Worm (Caenorhabditis elegans) whole organism, L4 larva: ENCODE data around the gene cdc-48.1.
A peak's percentile ranks its signal among the peaks of the same experiment; 100 is the strongest.

Experiments used
- F26F4.8 ChIP-seq: fragments of 200-800 bp; sonication (Bioruptor generic); conservative IDR thresholded peaks from 2 replicates; pipeline ENCODE4 v1.3.6; 2022; ENCODE audit warnings: missing genetic modification characterization, missing compliant biosample characterization
- T20F7.1 ChIP-seq: fragments of 200-800 bp; sonication (Bioruptor generic); optimal IDR thresholded peaks from 2 replicates; lab custom pipeline; 2018; ENCODE audit warnings: mild to moderate bottlenecking, missing genetic modification characterization, missing compliant biosample characterization
- T26A8.4 ChIP-seq: fragments of 200-800 bp; sonication (Bioruptor generic); IDR thresholded peaks from 2 replicates; pipeline ENCODE4 v1.3.6; 2022; ENCODE audit warnings: missing genetic modification characterization, missing compliant biosample characterization
- Y48G9A.11 ChIP-seq: fragments of 200-800 bp; sonication (Bioruptor generic); IDR thresholded peaks from 2 replicates; pipeline ENCODE4 v1.3.6; 2022; ENCODE audit warnings: missing genetic modification reagents, missing genetic modification characterization, missing compliant biosample characterization
- Y5F2A.4 ChIP-seq: fragments of 200-800 bp; sonication (Bioruptor generic); optimal IDR thresholded peaks from 2 replicates; lab custom pipeline; 2018; ENCODE audit warnings: mild to moderate bottlenecking, missing genetic modification characterization, missing compliant biosample characterization
- attf-4 ChIP-seq: sonication (generic microtip); optimal IDR thresholded peaks from 3 replicates; lab custom pipeline; 2017; ENCODE audit warnings: missing biosample characterization, missing genetic modification characterization
- ces-1 ChIP-seq: fragments of 150-350 bp; sonication (generic microtip); optimal IDR thresholded peaks from 4 replicates; lab custom pipeline; 2014; ENCODE audit warnings: missing biosample characterization, missing genetic modification reagents, missing genetic modification characterization
- ctbp-1 ChIP-seq: fragments of 200-800 bp; sonication (Bioruptor generic); IDR thresholded peaks from 2 replicates; pipeline ENCODE4 v1.3.6; 2022; ENCODE audit warnings: missing genetic modification reagents, missing genetic modification characterization, missing compliant biosample characterization
- daf-19 ChIP-seq: fragments of 200-800 bp; sonication (Bioruptor generic); conservative IDR thresholded peaks from 2 replicates; pipeline ENCODE4 v1.3.6; 2022; ENCODE audit warnings: missing genetic modification characterization, missing compliant biosample characterization
- dmd-6 ChIP-seq: fragments of 200-800 bp; sonication (Bioruptor generic); IDR thresholded peaks from 2 replicates; pipeline ENCODE4 v1.3.6; 2022; ENCODE audit warnings: missing genetic modification reagents, missing genetic modification characterization, missing compliant biosample characterization
- dmd-9 ChIP-seq: fragments of 200-800 bp; sonication (Bioruptor generic); IDR thresholded peaks from 2 replicates; pipeline ENCODE4 v1.3.6; 2022; ENCODE audit warnings: missing genetic modification reagents, missing genetic modification characterization, missing compliant biosample characterization
- dpl-1 ChIP-seq: fragments of 150-350 bp; optimal IDR thresholded peaks from 2 replicates; lab custom pipeline; 2014; ENCODE audit warnings: missing biosample characterization, missing genetic modification reagents, missing genetic modification characterization
- dve-1 ChIP-seq: sonication (generic microtip); optimal IDR thresholded peaks from 2 replicates; lab custom pipeline; 2017; ENCODE audit warnings: antibody characterized with exemption, mild to moderate bottlenecking, missing genetic modification characterization, missing compliant biosample characterization; ENCODE audit not compliant: insufficient read depth
- egl-27 ChIP-seq: sonication (generic microtip); optimal IDR thresholded peaks from 3 replicates; lab custom pipeline; 2017; ENCODE audit warnings: missing biosample characterization, missing genetic modification reagents, missing genetic modification characterization
- egl-43 ChIP-seq: fragments of 200-800 bp; sonication (Bioruptor generic); IDR thresholded peaks from 2 replicates; pipeline ENCODE4 v1.3.6; 2022; ENCODE audit warnings: missing genetic modification reagents, missing genetic modification characterization, missing compliant biosample characterization
- fkh-10 ChIP-seq: fragments of 150-350 bp; optimal IDR thresholded peaks from 2 replicates; lab custom pipeline; 2014; ENCODE audit warnings: missing biosample characterization, missing genetic modification reagents, missing genetic modification characterization
- gei-8 ChIP-seq: fragments of 200-800 bp; sonication (Bioruptor generic); optimal IDR thresholded peaks from 2 replicates; lab custom pipeline; 2018; ENCODE audit warnings: mild to moderate bottlenecking, missing genetic modification characterization, missing compliant biosample characterization
- hlh-11 ChIP-seq: fragments of 200-800 bp; sonication (Bioruptor generic); optimal IDR thresholded peaks from 2 replicates; lab custom pipeline; 2018; ENCODE audit warnings: mild to moderate bottlenecking, missing genetic modification characterization, missing compliant biosample characterization
- hmg-1.1 ChIP-seq: fragments of 200-800 bp; sonication (Bioruptor generic); IDR thresholded peaks from 2 replicates; pipeline ENCODE4 v1.3.6; 2022; ENCODE audit warnings: missing genetic modification reagents, missing genetic modification characterization, missing compliant biosample characterization
- lim-7 ChIP-seq: fragments of 200-800 bp; sonication (Bioruptor generic); IDR thresholded peaks from 2 replicates; pipeline ENCODE4 v1.3.6; 2022; ENCODE audit warnings: missing genetic modification characterization, missing compliant biosample characterization
- lin-13 ChIP-seq: fragments of 150-350 bp; optimal IDR thresholded peaks from 2 replicates; lab custom pipeline; 2014; ENCODE audit warnings: missing biosample characterization, missing genetic modification reagents, missing genetic modification characterization
- lin-15B ChIP-seq: fragments of 150-350 bp; sonication (generic microtip); optimal IDR thresholded peaks from 3 replicates; lab custom pipeline; 2014; ENCODE audit warnings: missing biosample characterization, missing genetic modification characterization
- lin-38 ChIP-seq: fragments of 200-800 bp; sonication (Bioruptor generic); IDR thresholded peaks from 2 replicates; pipeline ENCODE4 v1.3.6; 2022; ENCODE audit warnings: missing genetic modification reagents, missing genetic modification characterization, missing compliant biosample characterization
- lin-39 ChIP-seq: fragments of 150-350 bp; optimal IDR thresholded peaks from 2 replicates; lab custom pipeline; 2014; ENCODE audit warnings: missing biosample characterization, missing genetic modification reagents, missing genetic modification characterization
- madf-5 ChIP-seq, 2 experiments: fragments of 200-800 bp; sonication (Bioruptor generic); IDR thresholded peaks; 2 replicates each; pipeline ENCODE4 v1.3.6; 2022; ENCODE audit warnings: missing compliant biosample characterization in 2 of 2, missing genetic modification characterization in 2 of 2
- madf-9 ChIP-seq: fragments of 200-800 bp; sonication (Bioruptor generic); conservative IDR thresholded peaks from 2 replicates; pipeline ENCODE4 v1.3.6; 2022; ENCODE audit warnings: missing genetic modification reagents, missing genetic modification characterization, missing compliant biosample characterization
- mdl-1 ChIP-seq, 2 experiments: fragments of 150-350 bp in 1 of 2; sonication (generic microtip) in 1 of 2; optimal IDR thresholded peaks; 2 replicates each; lab custom pipeline; 2014 to 2017; ENCODE audit warnings: missing biosample characterization in 2 of 2, missing genetic modification characterization in 2 of 2
- mep-1 ChIP-seq: fragments of 150-350 bp; sonication (generic microtip); optimal IDR thresholded peaks from 3 replicates; lab custom pipeline; 2014; ENCODE audit warnings: missing biosample characterization, missing genetic modification characterization
- mxl-2 ChIP-seq: fragments of 200-800 bp; sonication (Bioruptor generic); conservative IDR thresholded peaks from 2 replicates; pipeline ENCODE4 v1.3.6; 2022; ENCODE audit warnings: missing genetic modification reagents, missing genetic modification characterization, missing compliant biosample characterization
- mxl-3 ChIP-seq: fragments of 200-800 bp; sonication (Bioruptor generic); optimal IDR thresholded peaks from 2 replicates; lab custom pipeline; 2018; ENCODE audit warnings: mild to moderate bottlenecking, missing genetic modification characterization, missing compliant biosample characterization
- nhr-102 ChIP-seq: sonication (generic microtip); optimal IDR thresholded peaks from 2 replicates; lab custom pipeline; 2016; ENCODE audit warnings: mild to moderate bottlenecking, missing genetic modification characterization, moderate library complexity, missing compliant biosample characterization
- nhr-111 ChIP-seq: fragments of 200-800 bp; sonication (Bioruptor generic); optimal IDR thresholded peaks from 2 replicates; lab custom pipeline; 2018; ENCODE audit warnings: mild to moderate bottlenecking, missing genetic modification characterization, missing compliant biosample characterization
- nhr-25 ChIP-seq: sonication (generic microtip); optimal IDR thresholded peaks from 2 replicates; lab custom pipeline; 2017; ENCODE audit warnings: missing genetic modification characterization, mild to moderate bottlenecking, missing compliant biosample characterization, antibody characterized with exemption, moderate library complexity, borderline replicate concordance; ENCODE audit not compliant: insufficient read depth
- nhr-28 ChIP-seq: fragments of 150-350 bp; optimal IDR thresholded peaks from 2 replicates; lab custom pipeline; 2014; ENCODE audit warnings: missing biosample characterization, missing genetic modification characterization
- nhr-41 ChIP-seq: fragments of 200-800 bp; sonication (Bioruptor generic); IDR thresholded peaks from 2 replicates; pipeline ENCODE4 v1.3.6; 2022; ENCODE audit warnings: missing genetic modification reagents, missing genetic modification characterization, missing compliant biosample characterization
- nhr-42 ChIP-seq: fragments of 200-800 bp; sonication (Bioruptor generic); IDR thresholded peaks from 2 replicates; pipeline ENCODE4 v1.3.6; 2022; ENCODE audit warnings: missing genetic modification characterization, missing compliant biosample characterization
- nhr-48 ChIP-seq: sonication (generic microtip); optimal IDR thresholded peaks from 2 replicates; lab custom pipeline; 2016; ENCODE audit warnings: mild to moderate bottlenecking, missing genetic modification characterization, missing compliant biosample characterization
- nhr-76 ChIP-seq: fragments of 150-350 bp; optimal IDR thresholded peaks from 2 replicates; lab custom pipeline; 2014; ENCODE audit warnings: missing biosample characterization, missing genetic modification characterization
- pha-4 ChIP-seq, 2 experiments: fragments of 150-350 bp in 1 of 2; fragments of 200-800 bp in 1 of 2; sonication (Bioruptor generic) in 1 of 2; IDR thresholded peaks in 1 of 2; optimal IDR thresholded peaks in 1 of 2; 2 replicates each; pipeline versions ENCODE4 v1.3.6 to Lab custom; 2014 to 2022; ENCODE audit warnings: missing genetic modification characterization in 2 of 2, missing genetic modification reagents in 2 of 2, missing biosample characterization in 1 of 2, missing compliant biosample characterization in 1 of 2
- php-3 ChIP-seq: fragments of 200-800 bp; sonication (Bioruptor generic); IDR thresholded peaks from 2 replicates; pipeline ENCODE4 v1.3.6; 2022; ENCODE audit warnings: missing genetic modification reagents, missing genetic modification characterization, missing compliant biosample characterization
- sdz-12 ChIP-seq: fragments of 200-800 bp; sonication (Bioruptor generic); optimal IDR thresholded peaks from 2 replicates; lab custom pipeline; 2018; ENCODE audit warnings: mild to moderate bottlenecking, missing genetic modification characterization, missing compliant biosample characterization
- snpc-1.2 ChIP-seq: fragments of 200-800 bp; sonication (Bioruptor generic); IDR thresholded peaks from 2 replicates; pipeline ENCODE4 v1.3.6; 2022; ENCODE audit warnings: missing genetic modification reagents, missing genetic modification characterization, missing compliant biosample characterization
- snpc-4 ChIP-seq: fragments of 150-350 bp; optimal IDR thresholded peaks from 2 replicates; lab custom pipeline; 2014; ENCODE audit warnings: missing biosample characterization, missing genetic modification characterization
- spr-1 ChIP-seq: sonication (generic microtip); optimal IDR thresholded peaks from 2 replicates; lab custom pipeline; 2016; ENCODE audit warnings: mild to moderate bottlenecking, missing genetic modification characterization, missing compliant biosample characterization
- vab-7 ChIP-seq: fragments of 200-800 bp; sonication (Bioruptor generic); IDR thresholded peaks from 2 replicates; pipeline ENCODE4 v1.3.6; 2022; ENCODE audit warnings: missing genetic modification reagents, missing genetic modification characterization, missing compliant biosample characterization
- zag-1 ChIP-seq: fragments of 150-350 bp; optimal IDR thresholded peaks from 2 replicates; lab custom pipeline; 2014; ENCODE audit warnings: missing biosample characterization, missing genetic modification characterization
- zip-11 ChIP-seq: fragments of 200-800 bp; sonication (Bioruptor generic); IDR thresholded peaks from 2 replicates; pipeline ENCODE4 v1.3.6; 2022; ENCODE audit warnings: missing genetic modification characterization, missing compliant biosample characterization
- ztf-11 ChIP-seq: fragments of 150-350 bp; optimal IDR thresholded peaks from 2 replicates; lab custom pipeline; 2014; ENCODE audit warnings: missing biosample characterization, missing genetic modification characterization

The cdc-48.1 gene

DNA sequence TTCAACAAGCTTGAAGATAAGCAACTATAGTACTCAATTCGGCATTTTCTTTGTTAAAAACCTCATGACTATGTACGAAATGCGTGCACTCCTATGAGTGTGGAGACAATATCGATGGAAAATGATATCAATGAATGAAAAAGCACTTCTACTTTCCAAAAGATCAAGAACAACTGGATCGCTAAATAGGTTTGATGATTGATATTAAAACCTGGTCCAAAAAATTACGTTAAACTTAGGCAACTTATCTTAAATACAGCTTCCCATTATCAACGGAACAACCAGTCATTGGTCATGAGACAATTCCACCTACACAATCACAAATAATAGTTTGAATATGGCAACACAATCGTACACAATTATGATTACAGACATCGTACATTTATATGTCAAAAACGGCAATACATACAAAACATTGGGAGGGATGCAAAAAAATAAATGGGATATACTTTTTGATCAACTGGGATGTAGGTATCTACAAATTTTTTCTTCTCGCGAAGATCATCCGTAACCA is 3.5 kb downstream of the cdc-48.1 start (continued):
- peak; percentile 53; the same call in 1 of the 2 replicates for TF ChIP-seq pha-4 (GFP tag; IDR thresholded peaks at IDR 0.05; lab: Robert Waterston, UW)
- no peak for TF ChIP-seq pha-4 (tag; optimal IDR thresholded peaks at IDR 0.05; lab: Kevin White, UChicago)
- no peak for TF ChIP-seq ztf-11
- TF ChIP-seq nhr-111 (GFP tag; lab: Kevin White, UChicago), result no peak
- 0 out of 2 replicates have a peak, but pooled peaks have one; percentile 11 for TF ChIP-seq php-3 (GFP tag; lab: Robert Waterston, UW)
- no peak for TF ChIP-seq fkh-10
- TF ChIP-seq hmg-1.1 (GFP tag; lab: Robert Waterston, UW), result no peak
- TF ChIP-seq sdz-12 (GFP tag; lab: Kevin White, UChicago), result no peak
- TF ChIP-seq nhr-76 (tag; lab: Kevin White, UChicago), result no peak
- peak; percentile 45 for TF ChIP-seq nhr-102
- TF ChIP-seq egl-27 (tag; lab: Kevin White, UChicago), result no peak
- TF ChIP-seq mxl-3 (GFP tag; lab: Kevin White, UChicago), result no peak
- peak; percentile 25 for TF ChIP-seq gei-8
- TF ChIP-seq mep-1, result peak; percentile 51

DNA sequence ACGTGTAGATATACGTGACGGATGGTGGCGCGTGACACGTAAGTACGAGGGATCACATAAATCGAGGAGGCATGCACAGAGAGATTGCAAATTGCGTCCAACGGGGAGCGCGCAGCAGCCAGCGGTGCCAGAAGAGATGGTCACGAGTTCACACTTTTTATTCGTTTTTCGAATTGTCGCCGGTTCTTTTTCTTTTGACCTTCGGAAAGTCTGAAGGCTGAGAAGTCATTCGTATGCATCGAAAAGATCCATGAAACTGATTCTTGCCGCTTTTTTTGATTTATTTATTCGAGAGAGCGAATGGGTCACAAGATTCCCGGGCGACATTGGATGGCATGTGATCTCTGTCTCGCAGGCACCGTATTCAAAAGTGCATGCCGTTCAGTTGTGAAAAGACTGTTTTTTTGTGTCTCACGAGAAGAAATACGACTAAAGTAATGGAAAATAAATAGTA is 4.2 kb downstream of the cdc-48.1 start:
- TF ChIP-seq madf-9 (GFP tag; lab: Robert Waterston, UW), result peak; percentile 1; the same call in 1 of the 2 replicates
- no peak for TF ChIP-seq nhr-102
- no peak for TF ChIP-seq zag-1 (tag; lab: Kevin White, UChicago)
- no peak for TF ChIP-seq lin-13 (GFP tag; lab: Kevin White, UChicago)
- no peak for TF ChIP-seq daf-19 (GFP tag; lab: Robert Waterston, UW)
- peak; percentile 74 for TF ChIP-seq mep-1
- TF ChIP-seq lin-15B (tag; lab: Kevin White, UChicago), result no peak
- peak; percentile 84 for TF ChIP-seq nhr-25 (tag; lab: Kevin White, UChicago)
- TF ChIP-seq hlh-11 (tag; lab: Kevin White, UChicago), result peak; percentile 88
- TF ChIP-seq F26F4.8 (GFP tag; lab: Robert Waterston, UW), result no peak
- no peak for TF ChIP-seq mxl-2
- no peak for TF ChIP-seq ces-1 (GFP tag; lab: Kevin White, UChicago)
- TF ChIP-seq ctbp-1 (GFP tag; lab: Robert Waterston, UW), result peak; percentile 51
- TF ChIP-seq spr-1, result no peak
- 0 out of 4 replicates have a peak, but pooled peaks of 1 of the 2 experiments have one; percentile 7 for TF ChIP-seq madf-5 (GFP tag; IDR thresholded peaks at IDR 0.05; lab: Robert Waterston, UW)
- TF ChIP-seq egl-43 (GFP tag; lab: Robert Waterston, UW), result no peak
- TF ChIP-seq vab-7 (GFP tag; lab: Robert Waterston, UW), result no peak
- no peak for TF ChIP-seq dmd-9 (GFP tag; lab: Robert Waterston, UW)
- peak; percentile 16 for TF ChIP-seq dpl-1 (GFP tag; lab: Kevin White, UChicago)
- TF ChIP-seq nhr-41 (GFP tag; lab: Robert Waterston, UW), result no peak
- TF ChIP-seq zip-11, result no peak
- no peak for TF ChIP-seq Y48G9A.11 (GFP tag; lab: Robert Waterston, UW)
- TF ChIP-seq mdl-1 (tag; optimal IDR thresholded peaks at IDR 0.05; lab: Kevin White, UChicago), result peak in 1 of 2 experiments; percentile 84
- TF ChIP-seq T20F7.1 (GFP tag; lab: Kevin White, UChicago), result no peak
- TF ChIP-seq snpc-4 (tag; lab: Kevin White, UChicago), result no peak
- no peak for TF ChIP-seq dmd-6
- TF ChIP-seq Y5F2A.4 (GFP tag; lab: Kevin White, UChicago), result no peak
- TF ChIP-seq nhr-48 (tag; lab: Kevin White, UChicago), result no peak
- no peak for TF ChIP-seq lim-7 (GFP tag; lab: Robert Waterston, UW)
- TF ChIP-seq lin-39, result no peak
- TF ChIP-seq lin-38 (GFP tag; lab: Robert Waterston, UW), result 0 out of 2 replicates have a peak, but pooled peaks have one; percentile 16
- TF ChIP-seq attf-4 (tag; lab: Kevin White, UChicago), result no peak
- TF ChIP-seq snpc-1.2, result no peak
- no peak for TF ChIP-seq nhr-42 (GFP tag; lab: Robert Waterston, UW)
- TF ChIP-seq T26A8.4, result peak; percentile 17; the same call in 1 of the 2 replicates
- TF ChIP-seq nhr-28, result peak; percentile 17
- TF ChIP-seq dve-1 (tag; lab: Kevin White, UChicago), result peak; percentile 66
- TF ChIP-seq mxl-3 (GFP tag; lab: Kevin White, UChicago), result peak; percentile 53
